Worm (Caenorhabditis elegans) whole organism, L4 larva: Measurements from ENCODE around the gene taap-1.

Experiments
- D1046.2 ChIP-seq: fragments of 200-800 bp; sonication (Bioruptor generic); IDR thresholded peaks from 2 replicates; pipeline ENCODE4 v1.3.6; 2022; ENCODE audit warnings: missing genetic modification characterization, missing compliant biosample characterization
- F26F4.8 ChIP-seq: fragments of 200-800 bp; sonication (Bioruptor generic); conservative IDR thresholded peaks from 2 replicates; pipeline ENCODE4 v1.3.6; 2022; ENCODE audit warnings: missing genetic modification characterization, missing compliant biosample characterization
- F49E8.2 ChIP-seq: sonication (generic microtip); optimal IDR thresholded peaks from 2 replicates; lab custom pipeline; 2016; ENCODE audit warnings: missing compliant biosample characterization, mild to moderate bottlenecking, missing genetic modification characterization, borderline replicate concordance
- T20F7.1 ChIP-seq: fragments of 200-800 bp; sonication (Bioruptor generic); optimal IDR thresholded peaks from 2 replicates; lab custom pipeline; 2018; ENCODE audit warnings: mild to moderate bottlenecking, missing genetic modification characterization, missing compliant biosample characterization
- T26A8.4 ChIP-seq: fragments of 200-800 bp; sonication (Bioruptor generic); IDR thresholded peaks from 2 replicates; pipeline ENCODE4 v1.3.6; 2022; ENCODE audit warnings: missing genetic modification characterization, missing compliant biosample characterization
- Y48G9A.11 ChIP-seq: fragments of 200-800 bp; sonication (Bioruptor generic); IDR thresholded peaks from 2 replicates; pipeline ENCODE4 v1.3.6; 2022; ENCODE audit warnings: missing genetic modification reagents, missing genetic modification characterization, missing compliant biosample characterization
- Y5F2A.4 ChIP-seq: fragments of 200-800 bp; sonication (Bioruptor generic); optimal IDR thresholded peaks from 2 replicates; lab custom pipeline; 2018; ENCODE audit warnings: mild to moderate bottlenecking, missing genetic modification characterization, missing compliant biosample characterization
- Y75B8A.6 ChIP-seq: fragments of 200-800 bp; sonication (Bioruptor generic); IDR thresholded peaks from 2 replicates; pipeline ENCODE4 v1.3.6; 2022; ENCODE audit warnings: missing genetic modification reagents, missing genetic modification characterization, missing compliant biosample characterization
- aha-1 ChIP-seq: fragments of 150-350 bp; peaks from one replicate; lab custom pipeline; 2014; ENCODE audit warnings: missing biosample characterization, missing genetic modification characterization
- aly-2 ChIP-seq: sonication (generic microtip); optimal IDR thresholded peaks from 2 replicates; lab custom pipeline; 2018; ENCODE audit warnings: missing biosample characterization, missing genetic modification characterization
- ceh-20 ChIP-seq: fragments of 200-800 bp; sonication (Bioruptor generic); IDR thresholded peaks from 2 replicates; pipeline ENCODE4 v1.3.6; 2022; ENCODE audit warnings: missing genetic modification reagents, missing genetic modification characterization, missing compliant biosample characterization
- ceh-62 ChIP-seq: sonication (generic microtip); optimal IDR thresholded peaks from 2 replicates; lab custom pipeline; 2017; ENCODE audit warnings: missing biosample characterization, missing genetic modification characterization
- ces-1 ChIP-seq: fragments of 150-350 bp; sonication (generic microtip); optimal IDR thresholded peaks from 4 replicates; lab custom pipeline; 2014; ENCODE audit warnings: missing biosample characterization, missing genetic modification reagents, missing genetic modification characterization
- cey-2 ChIP-seq: sonication (generic microtip); optimal IDR thresholded peaks from 3 replicates; lab custom pipeline; 2017; ENCODE audit warnings: missing genetic modification characterization, mild to moderate bottlenecking, missing compliant biosample characterization, antibody characterized with exemption, borderline replicate concordance; ENCODE audit not compliant: insufficient read depth
- ctbp-1 ChIP-seq: fragments of 200-800 bp; sonication (Bioruptor generic); IDR thresholded peaks from 2 replicates; pipeline ENCODE4 v1.3.6; 2022; ENCODE audit warnings: missing genetic modification reagents, missing genetic modification characterization, missing compliant biosample characterization
- daf-16 ChIP-seq, 3 experiments: sonication (generic microtip); optimal IDR thresholded peaks; 2 replicates each; lab custom pipeline; 2016 to 2017; ENCODE audit warnings: missing genetic modification characterization in 3 of 3, missing genetic modification reagents in 3 of 3, mild to moderate bottlenecking in 2 of 3, missing compliant biosample characterization in 2 of 3, missing biosample characterization in 1 of 3, moderate library complexity in 1 of 3
- daf-19 ChIP-seq: fragments of 200-800 bp; sonication (Bioruptor generic); conservative IDR thresholded peaks from 2 replicates; pipeline ENCODE4 v1.3.6; 2022; ENCODE audit warnings: missing genetic modification characterization, missing compliant biosample characterization
- daf-8 ChIP-seq: fragments of 200-800 bp; sonication (Bioruptor generic); IDR thresholded peaks from 2 replicates; pipeline ENCODE4 v1.3.6; 2022; ENCODE audit warnings: missing genetic modification characterization, missing compliant biosample characterization
- dmd-6 ChIP-seq: fragments of 200-800 bp; sonication (Bioruptor generic); IDR thresholded peaks from 2 replicates; pipeline ENCODE4 v1.3.6; 2022; ENCODE audit warnings: missing genetic modification reagents, missing genetic modification characterization, missing compliant biosample characterization
- dmd-8 ChIP-seq: fragments of 200-800 bp; sonication (Bioruptor generic); IDR thresholded peaks from 2 replicates; pipeline ENCODE4 v1.3.6; 2022; ENCODE audit warnings: missing genetic modification characterization, missing compliant biosample characterization
- dmd-9 ChIP-seq: fragments of 200-800 bp; sonication (Bioruptor generic); IDR thresholded peaks from 2 replicates; pipeline ENCODE4 v1.3.6; 2022; ENCODE audit warnings: missing genetic modification reagents, missing genetic modification characterization, missing compliant biosample characterization
- dve-1 ChIP-seq: sonication (generic microtip); optimal IDR thresholded peaks from 2 replicates; lab custom pipeline; 2017; ENCODE audit warnings: antibody characterized with exemption, mild to moderate bottlenecking, missing genetic modification characterization, missing compliant biosample characterization; ENCODE audit not compliant: insufficient read depth
- egl-43 ChIP-seq: fragments of 200-800 bp; sonication (Bioruptor generic); IDR thresholded peaks from 2 replicates; pipeline ENCODE4 v1.3.6; 2022; ENCODE audit warnings: missing genetic modification reagents, missing genetic modification characterization, missing compliant biosample characterization
- hif-1 ChIP-seq, 2 experiments: sonication (generic microtip); optimal IDR thresholded peaks; 2 replicates each; lab custom pipeline; 2016 to 2017; ENCODE audit warnings: missing compliant biosample characterization in 2 of 2, missing genetic modification characterization in 2 of 2, missing genetic modification reagents in 2 of 2, missing genotype in 2 of 2, mild to moderate bottlenecking in 1 of 2
- hlh-30 ChIP-seq: sonication (generic microtip); optimal IDR thresholded peaks from 2 replicates; lab custom pipeline; 2017; ENCODE audit warnings: antibody characterized with exemption, mild to moderate bottlenecking, missing genetic modification characterization, missing compliant biosample characterization; ENCODE audit not compliant: insufficient read depth
- lin-15B ChIP-seq: fragments of 150-350 bp; sonication (generic microtip); optimal IDR thresholded peaks from 3 replicates; lab custom pipeline; 2014; ENCODE audit warnings: missing biosample characterization, missing genetic modification characterization
- lin-38 ChIP-seq: fragments of 200-800 bp; sonication (Bioruptor generic); IDR thresholded peaks from 2 replicates; pipeline ENCODE4 v1.3.6; 2022; ENCODE audit warnings: missing genetic modification reagents, missing genetic modification characterization, missing compliant biosample characterization
- lir-3 ChIP-seq: sonication (generic microtip); optimal IDR thresholded peaks from 2 replicates; lab custom pipeline; 2016; ENCODE audit warnings: mild to moderate bottlenecking, missing genetic modification characterization, missing compliant biosample characterization
- madf-9 ChIP-seq: fragments of 200-800 bp; sonication (Bioruptor generic); conservative IDR thresholded peaks from 2 replicates; pipeline ENCODE4 v1.3.6; 2022; ENCODE audit warnings: missing genetic modification reagents, missing genetic modification characterization, missing compliant biosample characterization
- mdt-29 ChIP-seq: fragments of 200-800 bp; sonication (Bioruptor generic); IDR thresholded peaks from 2 replicates; pipeline ENCODE4 v1.3.6; 2022; ENCODE audit warnings: missing genetic modification reagents, missing genetic modification characterization, missing compliant biosample characterization
- mes-2 ChIP-seq: sonication (generic microtip); optimal IDR thresholded peaks from 2 replicates; lab custom pipeline; 2016; ENCODE audit warnings: missing genotype, mild to moderate bottlenecking, missing genetic modification characterization, missing compliant biosample characterization; ENCODE audit not compliant: poor library complexity, severe bottlenecking
- mxl-2 ChIP-seq: fragments of 200-800 bp; sonication (Bioruptor generic); conservative IDR thresholded peaks from 2 replicates; pipeline ENCODE4 v1.3.6; 2022; ENCODE audit warnings: missing genetic modification reagents, missing genetic modification characterization, missing compliant biosample characterization
- nhr-28 ChIP-seq: fragments of 150-350 bp; optimal IDR thresholded peaks from 2 replicates; lab custom pipeline; 2014; ENCODE audit warnings: missing biosample characterization, missing genetic modification characterization
- nhr-41 ChIP-seq: fragments of 200-800 bp; sonication (Bioruptor generic); IDR thresholded peaks from 2 replicates; pipeline ENCODE4 v1.3.6; 2022; ENCODE audit warnings: missing genetic modification reagents, missing genetic modification characterization, missing compliant biosample characterization
- nhr-48 ChIP-seq: sonication (generic microtip); optimal IDR thresholded peaks from 2 replicates; lab custom pipeline; 2016; ENCODE audit warnings: mild to moderate bottlenecking, missing genetic modification characterization, missing compliant biosample characterization
- nhr-77 ChIP-seq: fragments of 150-350 bp; optimal IDR thresholded peaks from 2 replicates; lab custom pipeline; 2014; ENCODE audit warnings: missing biosample characterization, missing genetic modification characterization
- php-3 ChIP-seq: fragments of 200-800 bp; sonication (Bioruptor generic); IDR thresholded peaks from 2 replicates; pipeline ENCODE4 v1.3.6; 2022; ENCODE audit warnings: missing genetic modification reagents, missing genetic modification characterization, missing compliant biosample characterization
- pqm-1 ChIP-seq: sonication (generic microtip); optimal IDR thresholded peaks from 2 replicates; lab custom pipeline; 2017; ENCODE audit warnings: missing biosample characterization, missing genetic modification characterization
- snpc-1.2 ChIP-seq: fragments of 200-800 bp; sonication (Bioruptor generic); IDR thresholded peaks from 2 replicates; pipeline ENCODE4 v1.3.6; 2022; ENCODE audit warnings: missing genetic modification reagents, missing genetic modification characterization, missing compliant biosample characterization
- spr-1 ChIP-seq: sonication (generic microtip); optimal IDR thresholded peaks from 2 replicates; lab custom pipeline; 2016; ENCODE audit warnings: mild to moderate bottlenecking, missing genetic modification characterization, missing compliant biosample characterization
- spr-3 ChIP-seq: fragments of 200-800 bp; sonication (Bioruptor generic); optimal IDR thresholded peaks from 2 replicates; lab custom pipeline; 2018; ENCODE audit warnings: mild to moderate bottlenecking, missing genetic modification characterization, missing compliant biosample characterization
- tag-97 ChIP-seq: fragments of 200-800 bp; sonication (Bioruptor generic); IDR thresholded peaks from 2 replicates; pipeline ENCODE4 v1.3.6; 2022; ENCODE audit warnings: missing genetic modification characterization, missing compliant biosample characterization
- unc-39 ChIP-seq: sonication (generic microtip); optimal IDR thresholded peaks from 2 replicates; lab custom pipeline; 2017; ENCODE audit warnings: missing biosample characterization, missing genetic modification characterization
- unc-62 ChIP-seq, 3 experiments: fragments of 150-350 bp in 1 of 3; sonication (generic microtip); optimal IDR thresholded peaks in 2 of 3; peaks in 1 of 3; 1 replicate in 1 of 3; 2 replicates in 2 of 3; lab custom pipeline; 2014 to 2017; ENCODE audit warnings: missing biosample characterization in 3 of 3, missing genetic modification characterization in 3 of 3, missing genetic modification reagents in 3 of 3, missing genotype in 1 of 3
- zip-2 ChIP-seq: fragments of 150-350 bp; optimal IDR thresholded peaks from 2 replicates; lab custom pipeline; 2014; ENCODE audit warnings: missing biosample characterization, missing genetic modification characterization

The taap-1 gene

ce11 chrII:8514729-8515128 is 31.1 kb upstream of the taap-1 start, which contains the start of gene ctg-2:
TSS of gene ctg-2 (plus strand) at chrII:8515054.
- TF ChIP-seq dmd-6 (GFP tag; lab: Robert Waterston, UW) = peak; percentile 58
- no peak for TF ChIP-seq unc-39 (tag; lab: Kevin White, UChicago)
- TF ChIP-seq lin-15B (tag; lab: Kevin White, UChicago) = no peak
- TF ChIP-seq lir-3 (tag; lab: Kevin White, UChicago) = no peak
- TF ChIP-seq T20F7.1 (GFP tag; lab: Kevin White, UChicago) = peak; percentile 7
- TF ChIP-seq Y48G9A.11 (GFP tag; lab: Robert Waterston, UW) = no peak
- TF ChIP-seq daf-16 (GFP tag; optimal IDR thresholded peaks at IDR 0.05; lab: Kevin White, UChicago) = no peak
- TF ChIP-seq daf-16 (tag; optimal IDR thresholded peaks at IDR 0.05; lab: Kevin White, UChicago) = peak; percentile 55
- TF ChIP-seq spr-1 (tag; lab: Kevin White, UChicago) = no peak
- no peak for TF ChIP-seq madf-9 (GFP tag; lab: Robert Waterston, UW)
- TF ChIP-seq D1046.2 = no peak
- TF ChIP-seq dmd-9 = no peak
- TF ChIP-seq unc-62 (GFP tag; optimal IDR thresholded peaks at IDR 0.05 in 1 of 2; lab: Kevin White, UChicago) = peak in 1 of 2 experiments; percentile 86
- no peak for TF ChIP-seq unc-62 (tag; optimal IDR thresholded peaks at IDR 0.05; lab: Kevin White, UChicago)
- TF ChIP-seq mdt-29 = no peak
- TF ChIP-seq hlh-30 (tag; lab: Kevin White, UChicago) = no peak
- no peak for TF ChIP-seq snpc-1.2 (GFP tag; lab: Robert Waterston, UW)
- peak; percentile 57 for TF ChIP-seq dve-1 (tag; lab: Kevin White, UChicago)
- peak; percentile 39; the same call in 1 of the 2 replicates for TF ChIP-seq php-3 (GFP tag; lab: Robert Waterston, UW)
- TF ChIP-seq egl-43 (GFP tag; lab: Robert Waterston, UW) = no peak
- TF ChIP-seq nhr-28 (tag; lab: Kevin White, UChicago) = peak; percentile 91
- TF ChIP-seq mes-2 = no peak
- TF ChIP-seq daf-8 (GFP tag; lab: Robert Waterston, UW) = no peak
- peak; percentile 75 for TF ChIP-seq pqm-1 (tag; lab: Kevin White, UChicago)
- no peak for TF ChIP-seq aly-2
- TF ChIP-seq Y5F2A.4 (GFP tag; lab: Kevin White, UChicago) = no peak
- no peak for TF ChIP-seq spr-3 (GFP tag; lab: Kevin White, UChicago)
- TF ChIP-seq nhr-77 = no peak
- no peak for TF ChIP-seq ces-1 (GFP tag; lab: Kevin White, UChicago)
- no peak for TF ChIP-seq ceh-20
- TF ChIP-seq hif-1 (tag; optimal IDR thresholded peaks at IDR 0.05; lab: Kevin White, UChicago) = no peak
- no peak for TF ChIP-seq daf-19 (GFP tag; lab: Robert Waterston, UW)
- TF ChIP-seq mxl-2 (GFP tag; lab: Robert Waterston, UW) = no peak

ce11 chrII:8508956-8509355 is 25.3 kb upstream of the taap-1 start, which contains the start of gene T13H5.1:
TSS of gene T13H5.1 (minus strand) at chrII:8509056.
- TF ChIP-seq F49E8.2 (tag; lab: Kevin White, UChicago) = no peak
- peak; percentile 12 for TF ChIP-seq aha-1 (tag; lab: Kevin White, UChicago)
- no peak for TF ChIP-seq lin-38
- no peak for TF ChIP-seq daf-16 (GFP tag; optimal IDR thresholded peaks at IDR 0.05; lab: Kevin White, UChicago)
- TF ChIP-seq daf-16 (tag; optimal IDR thresholded peaks at IDR 0.05; lab: Kevin White, UChicago) = no peak
- no peak for TF ChIP-seq ceh-62 (tag; lab: Kevin White, UChicago)
- no peak for TF ChIP-seq daf-19 (GFP tag; lab: Robert Waterston, UW)

ce11 chrII:8506759-8507158 is 23.1 kb upstream of the taap-1 start:
- TF ChIP-seq T26A8.4 = no peak
- peak in 1 of 2 experiments; percentile 87 for TF ChIP-seq unc-62 (GFP tag; optimal IDR thresholded peaks at IDR 0.05 in 1 of 2; lab: Kevin White, UChicago)
- TF ChIP-seq unc-62 (tag; optimal IDR thresholded peaks at IDR 0.05; lab: Kevin White, UChicago) = no peak
- TF ChIP-seq hif-1 (tag; optimal IDR thresholded peaks at IDR 0.05; lab: Kevin White, UChicago) = no peak
- TF ChIP-seq zip-2 (tag; lab: Kevin White, UChicago) = no peak
- no peak for TF ChIP-seq aha-1 (tag; lab: Kevin White, UChicago)
- TF ChIP-seq ctbp-1 = no peak
- TF ChIP-seq nhr-41 (GFP tag; lab: Robert Waterston, UW) = no peak
- no peak for TF ChIP-seq unc-39 (tag; lab: Kevin White, UChicago)
- TF ChIP-seq cey-2 (tag; lab: Kevin White, UChicago) = no peak
- no peak for TF ChIP-seq F26F4.8 (GFP tag; lab: Robert Waterston, UW)
- no peak for TF ChIP-seq Y75B8A.6 (GFP tag; lab: Robert Waterston, UW)
- peak; percentile 21 for TF ChIP-seq nhr-48 (tag; lab: Kevin White, UChicago)
- TF ChIP-seq spr-1 (tag; lab: Kevin White, UChicago) = no peak
- no peak for TF ChIP-seq tag-97 (GFP tag; lab: Robert Waterston, UW)
- TF ChIP-seq lin-15B (tag; lab: Kevin White, UChicago) = no peak
- no peak for TF ChIP-seq daf-19 (GFP tag; lab: Robert Waterston, UW)
- no peak for TF ChIP-seq F49E8.2 (tag; lab: Kevin White, UChicago)
- no peak for TF ChIP-seq dmd-8 (GFP tag; lab: Robert Waterston, UW)
- TF ChIP-seq dve-1 (tag; lab: Kevin White, UChicago) = peak; percentile 67
